Fruit fly (Drosophila melanogaster) whole organism, embryonic: ENCODE data around the gene Csk.

Experiments used
- Asciz ChIP-seq: fragments of 200-800 bp; sonication (Bioruptor generic); optimal IDR thresholded peaks from 2 replicates; lab custom pipeline; 2017; ENCODE audit warnings: missing biosample characterization, mild to moderate bottlenecking, missing genetic modification characterization, missing genetic modification reagents
- B-H2 ChIP-seq: fragments of 200-800 bp; sonication (Bioruptor generic); optimal IDR thresholded peaks from 2 replicates; lab custom pipeline; 2018; ENCODE audit warnings: missing biosample characterization, mild to moderate bottlenecking, missing genetic modification characterization
- CG12769 ChIP-seq: fragments of 200-800 bp; sonication (Bioruptor generic); optimal IDR thresholded peaks from 2 replicates; lab custom pipeline; 2019; ENCODE audit warnings: missing biosample characterization, mild to moderate bottlenecking, missing genetic modification characterization, moderate library complexity
- CG13287 ChIP-seq: fragments of 200-800 bp; sonication (Bioruptor generic); IDR thresholded peaks from 2 replicates; pipeline ENCODE4 v1.3.6; 2022; ENCODE audit warnings: missing biosample characterization, missing genetic modification characterization; ENCODE audit not compliant: partially characterized antibody
- CG15514 ChIP-seq: fragments of 200-800 bp; sonication (Bioruptor generic); optimal IDR thresholded peaks from 3 replicates; lab custom pipeline; 2017; ENCODE audit warnings: missing biosample characterization, missing genetic modification characterization, mild to moderate bottlenecking, moderate library complexity, missing genetic modification reagents
- CG17568 ChIP-seq: fragments of 200-800 bp; sonication (Bioruptor generic); optimal IDR thresholded peaks from 2 replicates; lab custom pipeline; 2018; ENCODE audit warnings: missing biosample characterization, mild to moderate bottlenecking, missing genetic modification characterization, moderate library complexity
- CG18262 ChIP-seq: fragments of 200-800 bp; optimal IDR thresholded peaks from 3 replicates; lab custom pipeline; 2019; ENCODE audit warnings: missing biosample characterization, mild to moderate bottlenecking, missing genetic modification characterization, moderate library complexity
- CG18599 ChIP-seq: fragments of 200-800 bp; sonication (Bioruptor generic); optimal IDR thresholded peaks from 3 replicates; lab custom pipeline; 2017; ENCODE audit warnings: missing biosample characterization, missing genetic modification characterization, mild to moderate bottlenecking, moderate library complexity, missing genetic modification reagents
- CG32772 ChIP-seq: fragments of 200-800 bp; sonication (Bioruptor generic); IDR thresholded peaks from 2 replicates; pipeline ENCODE4 v1.3.6; 2022; ENCODE audit warnings: missing biosample characterization, missing genetic modification characterization
- CG34376 ChIP-seq: fragments of 200-800 bp; sonication (Bioruptor generic); optimal IDR thresholded peaks from 2 replicates; lab custom pipeline; 2018; ENCODE audit warnings: missing biosample characterization, mild to moderate bottlenecking, missing genetic modification characterization
- CG8290 ChIP-seq, 3 experiments: fragments of 200-800 bp; sonication (Bioruptor generic); optimal IDR thresholded peaks; 2 replicates each; lab custom pipeline; 2016 to 2019; ENCODE audit warnings: missing biosample characterization in 3 of 3, missing genetic modification characterization in 3 of 3, mild to moderate bottlenecking in 2 of 3, moderate library complexity in 1 of 3
- CG9437 ChIP-seq: fragments of 200-800 bp; sonication (Bioruptor generic); optimal IDR thresholded peaks from 2 replicates; lab custom pipeline; 2018; ENCODE audit warnings: missing biosample characterization, mild to moderate bottlenecking, missing genetic modification characterization
- CG9932 ChIP-seq: fragments of 200-800 bp; sonication (Bioruptor generic); IDR thresholded peaks from 2 replicates; pipeline ENCODE4 v1.3.6; 2022; ENCODE audit warnings: missing biosample characterization, missing genetic modification characterization
- CHES-1-like ChIP-seq: fragments of 200-800 bp; sonication (Bioruptor generic); optimal IDR thresholded peaks from 2 replicates; lab custom pipeline; 2016; ENCODE audit warnings: missing biosample characterization, missing genetic modification characterization
- D19A ChIP-seq: fragments of 200-800 bp; optimal IDR thresholded peaks from 3 replicates; lab custom pipeline; 2019; ENCODE audit warnings: missing biosample characterization, mild to moderate bottlenecking, missing genetic modification characterization, moderate library complexity
- Deaf1 ChIP-seq: fragments of 200-800 bp; optimal IDR thresholded peaks from 3 replicates; lab custom pipeline; 2019; ENCODE audit warnings: missing biosample characterization, mild to moderate bottlenecking, missing genetic modification characterization, moderate library complexity
- Dref ChIP-seq: fragments of 200-800 bp; sonication (Bioruptor generic); IDR thresholded peaks from 2 replicates; pipeline ENCODE4 v1.3.6; 2022; ENCODE audit warnings: missing biosample characterization, missing genetic modification characterization
- Drgx ChIP-seq: fragments of 200-800 bp; sonication (Bioruptor generic); IDR thresholded peaks from 2 replicates; pipeline ENCODE4 v1.3.6; 2022; ENCODE audit warnings: missing biosample characterization, missing genetic modification characterization
- GATAe ChIP-seq: fragments of 200-800 bp; sonication (Bioruptor generic); conservative IDR thresholded peaks from 2 replicates; pipeline ENCODE4 v1.3.6; 2022; ENCODE audit warnings: missing biosample characterization, missing genetic modification characterization
- HmgZ ChIP-seq: fragments of 200-800 bp; sonication (Bioruptor generic); optimal IDR thresholded peaks from 2 replicates; lab custom pipeline; 2018; ENCODE audit warnings: missing biosample characterization, mild to moderate bottlenecking, missing genetic modification characterization
- Hmr ChIP-seq: fragments of 200-800 bp; sonication (Bioruptor generic); optimal IDR thresholded peaks from 3 replicates; lab custom pipeline; 2017; ENCODE audit warnings: mild to moderate bottlenecking, missing biosample characterization, missing genetic modification reagents, missing genetic modification characterization
- Jarid2 ChIP-seq: fragments of 200-800 bp; sonication (Bioruptor generic); optimal IDR thresholded peaks from 3 replicates; lab custom pipeline; 2017; ENCODE audit warnings: mild to moderate bottlenecking, missing biosample characterization, missing genetic modification reagents, missing genetic modification characterization
- Med ChIP-seq: fragments of 200-800 bp; sonication (Bioruptor generic); peaks from one replicate; lab custom pipeline; 2016; ENCODE audit warnings: missing biosample characterization, missing genetic modification characterization, mild to moderate bottlenecking, inconsistent platforms, moderate library complexity
- Nf-YB ChIP-seq: fragments of 200-800 bp; sonication (Bioruptor generic); optimal IDR thresholded peaks from 3 replicates; lab custom pipeline; 2019; ENCODE audit warnings: missing biosample characterization, mild to moderate bottlenecking, missing genetic modification characterization, moderate library complexity
- Nf-YC ChIP-seq: fragments of 200-800 bp; optimal IDR thresholded peaks from 3 replicates; lab custom pipeline; 2019; ENCODE audit warnings: missing biosample characterization, mild to moderate bottlenecking, missing genetic modification characterization, moderate library complexity
- Trl ChIP-seq, 3 experiments: fragments of >200 bp in 2 of 3; fragments of 200-800 bp in 1 of 3; sonication (Bioruptor generic) in 1 of 3; optimal IDR thresholded peaks; 2 replicates in 1 of 3; 3 replicates in 2 of 3; lab custom pipeline; 2016 to 2017; ENCODE audit warnings: missing biosample characterization in 1 of 3, missing genetic modification characterization in 1 of 3
- Xrp1 ChIP-seq: fragments of 200-800 bp; sonication (Bioruptor generic); IDR thresholded peaks from 2 replicates; pipeline ENCODE4 v1.3.6; 2022; ENCODE audit warnings: missing biosample characterization, missing genetic modification characterization
- ara ChIP-seq: fragments of 200-800 bp; sonication (Bioruptor generic); IDR thresholded peaks from 2 replicates; pipeline ENCODE4 v1.3.6; 2022; ENCODE audit warnings: missing biosample characterization, missing genetic modification characterization
- bab2 ChIP-seq: fragments of 200-800 bp; sonication (Bioruptor generic); optimal IDR thresholded peaks from 2 replicates; lab custom pipeline; 2016; ENCODE audit warnings: missing biosample characterization, missing genetic modification characterization
- chinmo ChIP-seq: fragments of 200-800 bp; sonication (Bioruptor generic); IDR thresholded peaks from 4 replicates; pipeline ENCODE4 v1.3.6; 2022; ENCODE audit warnings: missing biosample characterization, missing genetic modification characterization; ENCODE audit not compliant: partially characterized antibody
- ci ChIP-seq: fragments of 200-800 bp; sonication (Bioruptor generic); IDR thresholded peaks from 3 replicates; pipeline ENCODE4 v1.3.6; 2022; ENCODE audit warnings: missing biosample characterization, missing genetic modification characterization
- dmrt11E ChIP-seq: fragments of 200-800 bp; sonication (Bioruptor generic); optimal IDR thresholded peaks from 3 replicates; lab custom pipeline; 2018; ENCODE audit warnings: missing biosample characterization, mild to moderate bottlenecking, missing genetic modification characterization, moderate library complexity
- exex ChIP-seq: fragments of 200-800 bp; sonication (Bioruptor generic); optimal IDR thresholded peaks from 4 replicates; lab custom pipeline; 2018; ENCODE audit warnings: missing biosample characterization, mild to moderate bottlenecking, missing genetic modification characterization, moderate library complexity
- ftz-f1 ChIP-seq: fragments of 200-800 bp; sonication (Bioruptor generic); optimal IDR thresholded peaks from 2 replicates; lab custom pipeline; 2016; ENCODE audit warnings: missing biosample characterization, missing genetic modification characterization
- her ChIP-seq: fragments of 200-800 bp; sonication (Bioruptor generic); optimal IDR thresholded peaks from 2 replicates; lab custom pipeline; 2016; ENCODE audit warnings: missing biosample characterization, missing genetic modification characterization
- mirr ChIP-seq: fragments of 200-800 bp; sonication (Bioruptor generic); optimal IDR thresholded peaks from 3 replicates; lab custom pipeline; 2018; ENCODE audit warnings: missing biosample characterization, mild to moderate bottlenecking, missing genetic modification characterization
- pan ChIP-seq, 4 experiments: fragments of >200 bp in 3 of 4; fragments of 200-800 bp in 1 of 4; sonication (Bioruptor generic) in 1 of 4; optimal IDR thresholded peaks in 3 of 4; IDR thresholded peaks in 1 of 4; 2 replicates each; pipeline versions ENCODE4 v1.3.6 to Lab custom; 2017 to 2022; ENCODE audit warnings: missing biosample characterization in 2 of 4, missing genetic modification characterization in 2 of 4, mixed read lengths in 1 of 4
- peb ChIP-seq: fragments of 200-800 bp; sonication (Bioruptor generic); IDR thresholded peaks from 2 replicates; pipeline ENCODE4 v1.3.6; 2022; ENCODE audit warnings: missing biosample characterization, missing genetic modification characterization
- row ChIP-seq: fragments of 200-800 bp; sonication (Bioruptor generic); IDR thresholded peaks from 3 replicates; pipeline ENCODE4 v1.3.6; 2022; ENCODE audit warnings: missing biosample characterization, missing genetic modification characterization
- sd ChIP-seq: fragments of 200-800 bp; sonication (Bioruptor generic); optimal IDR thresholded peaks from 3 replicates; lab custom pipeline; 2018; ENCODE audit warnings: missing biosample characterization, mild to moderate bottlenecking, missing genetic modification characterization, moderate library complexity
- sens ChIP-seq: fragments of 200-800 bp; sonication (Bioruptor generic); peaks from one replicate; lab custom pipeline; 2016; ENCODE audit warnings: missing biosample characterization, missing genetic modification characterization
- slbo ChIP-seq: fragments of 200-800 bp; sonication (Bioruptor generic); IDR thresholded peaks from 2 replicates; pipeline ENCODE4 v1.3.6; 2022; ENCODE audit warnings: missing biosample characterization, missing genetic modification characterization
- sug ChIP-seq: fragments of 200-800 bp; optimal IDR thresholded peaks from 2 replicates; lab custom pipeline; 2019; ENCODE audit warnings: missing biosample characterization, mild to moderate bottlenecking, missing genetic modification characterization, moderate library complexity

Csk gene

DNA sequence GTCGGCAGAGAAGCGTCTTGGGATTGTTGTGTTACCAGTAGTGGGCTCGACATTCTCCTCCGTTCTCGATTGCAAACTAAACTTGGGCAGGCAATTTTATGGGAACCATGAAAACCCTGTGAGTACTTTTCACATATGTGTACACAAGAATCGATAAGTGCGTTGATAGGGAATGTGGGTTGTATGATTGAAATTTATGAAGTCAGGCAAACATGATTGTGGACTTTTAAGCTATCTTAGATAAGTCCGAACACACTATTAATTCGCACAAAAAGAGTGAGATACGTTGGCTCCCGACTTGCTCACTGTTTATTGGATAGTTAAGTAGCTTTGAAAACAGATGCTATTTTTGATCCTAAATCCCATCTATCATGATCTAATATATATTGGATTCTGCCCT, 41.2 kb upstream of the Csk start, which contains the start of gene CG18765:
CG18765 (minus strand) TSS at position 53 of the 400 bp plus-strand sequence.
- TF ChIP-seq exex (tag; lab: Kevin White, UChicago): peak; percentile 79
- TF ChIP-seq ara (GFP tag; lab: Robert Waterston, UW): no peak
- peak; percentile 49 for TF ChIP-seq mirr (GFP tag; lab: Kevin White, UChicago)
- TF ChIP-seq Dref (GFP tag; lab: Robert Waterston, UW): no peak
- peak; percentile 32 for TF ChIP-seq sd (tag; lab: Kevin White, UChicago)
- TF ChIP-seq CG9437 (GFP tag; lab: Kevin White, UChicago): no peak
- no peak for TF ChIP-seq CG8290 (GFP tag; optimal IDR thresholded peaks at IDR 0.05; lab: Kevin White, UChicago)
- no peak for TF ChIP-seq CG8290 (tag; optimal IDR thresholded peaks at IDR 0.05; lab: Kevin White, UChicago)
- TF ChIP-seq sens: peak; percentile 14
- TF ChIP-seq CG34376 (GFP tag; lab: Kevin White, UChicago): peak; percentile 59

DNA sequence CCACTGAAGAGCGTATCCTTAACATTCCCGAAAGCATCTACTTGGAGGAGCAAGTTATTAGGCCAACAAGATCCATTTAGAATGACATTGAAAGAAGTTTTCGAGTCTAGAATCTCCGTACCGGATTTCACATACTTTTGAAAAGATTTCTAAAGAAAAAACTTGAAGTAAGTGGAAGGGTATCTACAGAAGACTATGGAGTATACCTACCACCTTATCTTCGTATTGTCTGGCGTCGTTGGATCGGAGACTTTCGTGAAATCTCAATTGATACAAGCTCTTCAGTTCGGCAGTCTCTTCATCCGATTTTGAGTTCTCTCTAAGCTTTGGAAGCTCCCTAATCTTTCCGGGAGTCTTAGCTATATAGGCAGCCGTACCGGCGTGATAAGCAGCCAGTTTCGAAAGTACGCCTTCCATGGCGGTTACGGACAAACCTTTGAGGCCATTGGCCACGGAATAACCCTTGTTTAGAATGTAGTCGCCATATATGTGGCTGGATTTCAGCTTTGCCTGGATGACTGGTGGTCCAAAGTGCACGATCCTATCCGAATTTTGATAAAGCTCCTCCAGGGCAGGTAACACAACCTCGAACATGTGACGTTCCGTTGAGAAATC, 40.5 kb upstream of the Csk start:
- TF ChIP-seq dmrt11E (no peak), peb (GFP tag; lab: Robert Waterston, UW) (no peak), CG12769 (tag; lab: Kevin White, UChicago) (peak; percentile 60), CG9932 (peak; percentile 15; the same call in 1 of the 2 replicates), D19A (peak; percentile 82), row (GFP tag; lab: Robert Waterston, UW) (peak; percentile 49; the same call in 2 of the 3 replicates), Deaf1 (tag; lab: Kevin White, UChicago) (peak; percentile 82), CG13287 (GFP tag; lab: Robert Waterston, UW) (0 out of 2 replicates have a peak, but pooled peaks have one; percentile 13), Jarid2 (GFP tag; lab: Kevin White, UChicago) (peak; percentile 24), sug (tag; lab: Kevin White, UChicago) (peak; percentile 37), Med (GFP tag; lab: Kevin White, UChicago) (peak; percentile 75), Trl (optimal IDR thresholded peaks at IDR 0.05; lab: Kevin White, UChicago) (peak in 1 of 2 experiments; percentile 36), Trl (GFP tag; optimal IDR thresholded peaks at IDR 0.05; lab: Kevin White, UChicago) (no peak), Xrp1 (GFP tag; lab: Robert Waterston, UW) (no peak), CG17568 (no peak), GATAe (GFP tag; lab: Robert Waterston, UW) (peak; percentile 61; the same call in 1 of the 2 replicates)

dm6 chr3R:11689900-11690299, 39.4 kb upstream of the Csk start, which contains the start of gene CG6908:
Gene CG6908 (minus strand): TSS chr3R:11690051.
- TF ChIP-seq CHES-1-like (peak; percentile 2), CG12769 (tag; lab: Kevin White, UChicago) (peak; percentile 56), Hmr (peak; percentile 7), CG15514 (GFP tag; lab: Kevin White, UChicago) (peak; percentile 5), Nf-YB (GFP tag; lab: Kevin White, UChicago) (peak; percentile 83), CG18599 (GFP tag; lab: Kevin White, UChicago) (peak; percentile 10), CG18262 (tag; lab: Kevin White, UChicago) (no peak), sd (tag; lab: Kevin White, UChicago) (peak; percentile 34), ci (GFP tag; lab: Robert Waterston, UW) (peak; percentile 39; the same call in 2 of the 3 replicates), B-H2 (GFP tag; lab: Kevin White, UChicago) (peak; percentile 71), Drgx (GFP tag; lab: Robert Waterston, UW) (0 out of 2 replicates have a peak, but pooled peaks have one; percentile 11), CG34376 (GFP tag; lab: Kevin White, UChicago) (peak; percentile 46), pan (optimal IDR thresholded peaks at IDR 0.05; lab: Kevin White, UChicago) (no peak), pan (GFP tag; optimal IDR thresholded peaks at IDR 0.05 in 1 of 2, IDR thresholded peaks at IDR 0.05 in 1 of 2) (peak in 1 of 2 experiments; percentile 24), slbo (GFP tag; lab: Robert Waterston, UW) (peak; percentile 33; the same call in 1 of the 2 replicates), Asciz (no peak), GATAe (GFP tag; lab: Robert Waterston, UW) (no peak), bab2 (GFP tag; lab: Kevin White, UChicago) (no peak), Deaf1 (tag; lab: Kevin White, UChicago) (peak; percentile 68), ftz-f1 (GFP tag; lab: Kevin White, UChicago) (peak; percentile 1), CG8290 (GFP tag; optimal IDR thresholded peaks at IDR 0.05; lab: Kevin White, UChicago) (no peak), CG8290 (tag; optimal IDR thresholded peaks at IDR 0.05; lab: Kevin White, UChicago) (peak in 1 of 2 experiments; percentile 7), CG32772 (GFP tag; lab: Robert Waterston, UW) (no peak), HmgZ (peak; percentile 44), her (GFP tag; lab: Kevin White, UChicago) (peak; percentile 50), exex (tag; lab: Kevin White, UChicago) (peak; percentile 68), Nf-YC (tag; lab: Kevin White, UChicago) (peak; percentile 84), chinmo (GFP tag; lab: Robert Waterston, UW) (peak; percentile 91; the same call in 3 of the 4 replicates)
